Fruit fly (Drosophila melanogaster) whole organism, embryonic: ENCODE data around the gene Trm7-32.

ENCODE experiments used
- Adf1 ChIP-seq: fragments of 200-800 bp; sonication (Bioruptor generic); IDR thresholded peaks from 2 replicates; pipeline ENCODE4 v1.3.6; 2022; ENCODE audit warnings: missing biosample characterization, missing genetic modification characterization
- C15 ChIP-seq: fragments of 200-800 bp; sonication (Bioruptor generic); IDR thresholded peaks from 3 replicates; pipeline ENCODE4 v1.3.6; 2022; ENCODE audit warnings: missing biosample characterization, missing genetic modification characterization
- CG10321 ChIP-seq: fragments of 200-800 bp; sonication (Bioruptor generic); IDR thresholded peaks from 2 replicates; pipeline ENCODE4 v1.3.6; 2022; ENCODE audit warnings: missing biosample characterization, missing genetic modification characterization
- CG10366 ChIP-seq: fragments of 200-800 bp; sonication (Bioruptor generic); IDR thresholded peaks from 2 replicates; pipeline ENCODE4 v1.3.6; 2022; ENCODE audit warnings: missing biosample characterization, missing genetic modification characterization
- CG11093 ChIP-seq: fragments of 200-800 bp; sonication (Bioruptor generic); IDR thresholded peaks from 3 replicates; pipeline ENCODE4 v1.3.6; 2022; ENCODE audit warnings: missing biosample characterization, missing genetic modification characterization
- CG11456 ChIP-seq: fragments of 200-800 bp; sonication (Bioruptor generic); IDR thresholded peaks from 3 replicates; pipeline ENCODE4 v1.3.6; 2022; ENCODE audit warnings: missing biosample characterization, missing genetic modification characterization
- CG12391 ChIP-seq: fragments of 200-800 bp; sonication (Bioruptor generic); optimal IDR thresholded peaks from 3 replicates; lab custom pipeline; 2018; ENCODE audit warnings: missing biosample characterization, mild to moderate bottlenecking, missing genetic modification characterization, moderate library complexity
- CG13287 ChIP-seq: fragments of 200-800 bp; sonication (Bioruptor generic); IDR thresholded peaks from 2 replicates; pipeline ENCODE4 v1.3.6; 2022; ENCODE audit warnings: missing biosample characterization, missing genetic modification characterization; ENCODE audit not compliant: partially characterized antibody
- CG13424 ChIP-seq: fragments of 200-800 bp; sonication (Bioruptor generic); optimal IDR thresholded peaks from 2 replicates; lab custom pipeline; 2019; ENCODE audit warnings: missing biosample characterization, mild to moderate bottlenecking, missing genetic modification characterization, moderate library complexity
- CG15696 ChIP-seq: fragments of 200-800 bp; sonication (Bioruptor generic); optimal IDR thresholded peaks from 2 replicates; lab custom pipeline; 2019; ENCODE audit warnings: missing biosample characterization, mild to moderate bottlenecking, missing genetic modification characterization, moderate library complexity
- CG17186 ChIP-seq: fragments of 200-800 bp; sonication (Bioruptor generic); optimal IDR thresholded peaks from 3 replicates; lab custom pipeline; 2017; ENCODE audit warnings: missing biosample characterization, missing genetic modification reagents, missing genetic modification characterization
- CG3065 ChIP-seq: fragments of 200-800 bp; sonication (Bioruptor generic); optimal IDR thresholded peaks from 2 replicates; lab custom pipeline; 2016; ENCODE audit warnings: missing biosample characterization, missing genetic modification characterization
- CG34376 ChIP-seq: fragments of 200-800 bp; sonication (Bioruptor generic); optimal IDR thresholded peaks from 2 replicates; lab custom pipeline; 2018; ENCODE audit warnings: missing biosample characterization, mild to moderate bottlenecking, missing genetic modification characterization
- CG4404 ChIP-seq: fragments of 200-800 bp; sonication (Bioruptor generic); IDR thresholded peaks from 2 replicates; pipeline ENCODE4 v1.3.6; 2022; ENCODE audit warnings: missing biosample characterization, missing genetic modification characterization
- CG4730 ChIP-seq: fragments of 200-800 bp; sonication (Bioruptor generic); IDR thresholded peaks from 2 replicates; pipeline ENCODE4 v1.3.6; 2022; ENCODE audit warnings: missing biosample characterization, missing genetic modification characterization
- CG6813 ChIP-seq: fragments of 200-800 bp; sonication (Bioruptor generic); optimal IDR thresholded peaks from 2 replicates; lab custom pipeline; 2017; ENCODE audit warnings: missing biosample characterization, missing genetic modification characterization, mild to moderate bottlenecking, moderate library complexity, missing genetic modification reagents
- CG7556 ChIP-seq: fragments of 200-800 bp; sonication (Bioruptor generic); optimal IDR thresholded peaks from 2 replicates; lab custom pipeline; 2017; ENCODE audit warnings: missing biosample characterization, mild to moderate bottlenecking, missing genetic modification characterization
- CG8388 ChIP-seq: fragments of 200-800 bp; sonication (Bioruptor generic); optimal IDR thresholded peaks from 2 replicates; lab custom pipeline; 2019; ENCODE audit warnings: missing biosample characterization, mild to moderate bottlenecking, missing genetic modification characterization, moderate library complexity
- CG8924 ChIP-seq: fragments of 200-800 bp; optimal IDR thresholded peaks from 3 replicates; lab custom pipeline; 2019; ENCODE audit warnings: missing biosample characterization, mild to moderate bottlenecking, missing genetic modification characterization, moderate library complexity
- CkIIα-i1 ChIP-seq: fragments of 200-800 bp; sonication (Bioruptor generic); IDR thresholded peaks from 2 replicates; pipeline ENCODE4 v1.3.6; 2022; ENCODE audit warnings: missing biosample characterization, missing genetic modification characterization
- Dip3 ChIP-seq: fragments of 200-800 bp; sonication (Bioruptor generic); optimal IDR thresholded peaks from 3 replicates; lab custom pipeline; 2016; ENCODE audit warnings: missing biosample characterization, missing genetic modification characterization
- Doc3 ChIP-seq: fragments of 200-800 bp; sonication (Bioruptor generic); IDR thresholded peaks from 3 replicates; pipeline ENCODE4 v1.3.6; 2022; ENCODE audit warnings: missing biosample characterization, missing genetic modification characterization; ENCODE audit not compliant: partially characterized antibody
- Eip74EF ChIP-seq, 2 experiments: fragments of 200-800 bp in 1 of 2; fragments of >200 bp in 1 of 2; sonication (Bioruptor generic) in 1 of 2; optimal IDR thresholded peaks; 2 replicates each; lab custom pipeline; 2017 to 2019; ENCODE audit warnings: missing biosample characterization in 2 of 2, missing genetic modification characterization in 2 of 2, mild to moderate bottlenecking in 1 of 2, moderate library complexity in 1 of 2
- HLH4C ChIP-seq: fragments of 200-800 bp; sonication (Bioruptor generic); IDR thresholded peaks from 3 replicates; pipeline ENCODE4 v1.3.6; 2022; ENCODE audit warnings: missing biosample characterization, missing genetic modification characterization; ENCODE audit not compliant: partially characterized antibody
- HmgD ChIP-seq: fragments of 200-800 bp; sonication (Bioruptor generic); optimal IDR thresholded peaks from 3 replicates; lab custom pipeline; 2016; ENCODE audit warnings: missing biosample characterization, missing genetic modification characterization
- Sry-β ChIP-seq: fragments of 200-800 bp; sonication (Bioruptor generic); optimal IDR thresholded peaks from 2 replicates; lab custom pipeline; 2018; ENCODE audit warnings: missing biosample characterization, mild to moderate bottlenecking, missing genetic modification characterization, moderate library complexity
- abd-A ChIP-seq: fragments of 200-800 bp; sonication (Bioruptor generic); optimal IDR thresholded peaks from 3 replicates; lab custom pipeline; 2019; ENCODE audit warnings: missing biosample characterization, mild to moderate bottlenecking, missing genetic modification characterization, moderate library complexity
- bab2 ChIP-seq: fragments of 200-800 bp; sonication (Bioruptor generic); optimal IDR thresholded peaks from 2 replicates; lab custom pipeline; 2016; ENCODE audit warnings: missing biosample characterization, missing genetic modification characterization
- corto ChIP-seq: fragments of 200-800 bp; sonication (Bioruptor generic); optimal IDR thresholded peaks from 2 replicates; lab custom pipeline; 2016; ENCODE audit warnings: missing biosample characterization, mild to moderate bottlenecking, missing genetic modification characterization, moderate library complexity
- crol ChIP-seq: fragments of 200-800 bp; sonication (Bioruptor generic); IDR thresholded peaks from 2 replicates; pipeline ENCODE4 v1.3.6; 2022; ENCODE audit warnings: missing biosample characterization, missing genetic modification characterization
- dati ChIP-seq: fragments of 200-800 bp; sonication (Bioruptor generic); IDR thresholded peaks from 2 replicates; pipeline ENCODE4 v1.3.6; 2022; ENCODE audit warnings: missing biosample characterization, missing genetic modification characterization
- emc ChIP-seq: fragments of 200-800 bp; sonication (Bioruptor generic); optimal IDR thresholded peaks from 2 replicates; lab custom pipeline; 2016; ENCODE audit warnings: missing biosample characterization, missing genetic modification characterization
- ham ChIP-seq: fragments of 200-800 bp; sonication (Bioruptor generic); IDR thresholded peaks from 2 replicates; pipeline ENCODE4 v1.3.6; 2022; ENCODE audit warnings: missing biosample characterization, missing genetic modification characterization
- hb ChIP-seq: fragments of 200-800 bp; sonication (Bioruptor generic); IDR thresholded peaks from 3 replicates; pipeline ENCODE4 v1.3.6; 2022; ENCODE audit warnings: missing biosample characterization, missing genetic modification characterization; ENCODE audit not compliant: partially characterized antibody
- insv ChIP-seq, 2 experiments: fragments of 200-800 bp; sonication (Bioruptor generic); optimal IDR thresholded peaks; 3 replicates each; lab custom pipeline; 2016 to 2018; ENCODE audit warnings: missing biosample characterization in 2 of 2, missing genetic modification characterization in 2 of 2
- inv ChIP-seq: fragments of 200-800 bp; sonication (Bioruptor generic); IDR thresholded peaks from 2 replicates; pipeline ENCODE4 v1.3.6; 2022; ENCODE audit warnings: missing biosample characterization, missing genetic modification characterization; ENCODE audit not compliant: partially characterized antibody
- lbe ChIP-seq: fragments of 200-800 bp; sonication (Bioruptor generic); optimal IDR thresholded peaks from 2 replicates; lab custom pipeline; 2016; ENCODE audit warnings: missing biosample characterization, mild to moderate bottlenecking, missing genetic modification characterization
- odd ChIP-seq: fragments of 200-800 bp; sonication (Bioruptor generic); optimal IDR thresholded peaks from 2 replicates; lab custom pipeline; 2017; ENCODE audit warnings: missing biosample characterization, mild to moderate bottlenecking, missing genetic modification characterization
- onecut ChIP-seq: fragments of 200-800 bp; sonication (Bioruptor generic); IDR thresholded peaks from 2 replicates; pipeline ENCODE4 v1.3.6; 2022; ENCODE audit warnings: missing biosample characterization, missing genetic modification characterization
- org-1 ChIP-seq: fragments of 200-800 bp; sonication (Bioruptor generic); optimal IDR thresholded peaks from 2 replicates; lab custom pipeline; 2017; ENCODE audit warnings: missing biosample characterization, missing genetic modification characterization
- pan ChIP-seq, 4 experiments: fragments of >200 bp in 3 of 4; fragments of 200-800 bp in 1 of 4; sonication (Bioruptor generic) in 1 of 4; optimal IDR thresholded peaks in 3 of 4; IDR thresholded peaks in 1 of 4; 2 replicates each; pipeline versions ENCODE4 v1.3.6 to Lab custom; 2017 to 2022; ENCODE audit warnings: missing biosample characterization in 2 of 4, missing genetic modification characterization in 2 of 4, mixed read lengths in 1 of 4
- ro ChIP-seq: fragments of 200-800 bp; sonication (Bioruptor generic); IDR thresholded peaks from 2 replicates; pipeline ENCODE4 v1.3.6; 2022; ENCODE audit warnings: missing biosample characterization, missing genetic modification characterization
- scrt ChIP-seq: fragments of 200-800 bp; sonication (Bioruptor generic); optimal IDR thresholded peaks from 2 replicates; lab custom pipeline; 2018; ENCODE audit warnings: missing biosample characterization, mild to moderate bottlenecking, missing genetic modification characterization, moderate library complexity
- sr ChIP-seq: fragments of 200-800 bp; sonication (Bioruptor generic); IDR thresholded peaks from 3 replicates; pipeline ENCODE4 v1.3.6; 2022; ENCODE audit warnings: missing biosample characterization, missing genetic modification characterization
- unc-4 ChIP-seq: fragments of 200-800 bp; sonication (Bioruptor generic); IDR thresholded peaks from 2 replicates; pipeline ENCODE4 v1.3.6; 2022; ENCODE audit warnings: missing biosample characterization, missing genetic modification characterization; ENCODE audit not compliant: partially characterized antibody
- zfh1 ChIP-seq: fragments of 200-800 bp; sonication (Bioruptor generic); IDR thresholded peaks from 3 replicates; pipeline ENCODE4 v1.3.6; 2022; ENCODE audit warnings: missing biosample characterization, missing genetic modification characterization

The Trm7-32 gene

DNA sequence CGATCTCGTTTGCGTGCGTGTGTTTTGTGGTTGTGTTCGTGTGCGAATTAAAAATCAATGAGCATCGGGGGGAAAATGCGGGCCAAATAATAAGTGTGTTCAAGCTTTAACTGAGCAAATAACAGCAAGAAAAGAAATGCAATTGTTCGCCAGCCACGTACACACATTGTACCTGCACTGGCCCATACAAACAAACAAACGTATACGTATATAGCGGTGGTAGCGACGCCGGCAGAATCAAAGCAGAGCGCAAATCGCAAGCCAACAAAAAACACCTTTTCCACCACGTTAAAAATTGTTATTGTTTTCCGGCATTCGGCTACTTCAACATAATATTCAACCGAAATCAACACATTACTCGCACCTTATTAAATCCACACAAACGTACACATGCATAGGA, 14.0 kb downstream of the Trm7-32 start (continued):
- TF ChIP-seq hb (no peak), Adf1 (GFP tag; lab: Robert Waterston, UW) (peak; percentile 67), CG15696 (tag; lab: Kevin White, UChicago) (no peak), Doc3 (GFP tag; lab: Robert Waterston, UW) (no peak), dati (no peak), HLH4C (GFP tag; lab: Robert Waterston, UW) (0 out of 3 replicates have a peak, but pooled peaks have one; percentile 3)

DNA sequence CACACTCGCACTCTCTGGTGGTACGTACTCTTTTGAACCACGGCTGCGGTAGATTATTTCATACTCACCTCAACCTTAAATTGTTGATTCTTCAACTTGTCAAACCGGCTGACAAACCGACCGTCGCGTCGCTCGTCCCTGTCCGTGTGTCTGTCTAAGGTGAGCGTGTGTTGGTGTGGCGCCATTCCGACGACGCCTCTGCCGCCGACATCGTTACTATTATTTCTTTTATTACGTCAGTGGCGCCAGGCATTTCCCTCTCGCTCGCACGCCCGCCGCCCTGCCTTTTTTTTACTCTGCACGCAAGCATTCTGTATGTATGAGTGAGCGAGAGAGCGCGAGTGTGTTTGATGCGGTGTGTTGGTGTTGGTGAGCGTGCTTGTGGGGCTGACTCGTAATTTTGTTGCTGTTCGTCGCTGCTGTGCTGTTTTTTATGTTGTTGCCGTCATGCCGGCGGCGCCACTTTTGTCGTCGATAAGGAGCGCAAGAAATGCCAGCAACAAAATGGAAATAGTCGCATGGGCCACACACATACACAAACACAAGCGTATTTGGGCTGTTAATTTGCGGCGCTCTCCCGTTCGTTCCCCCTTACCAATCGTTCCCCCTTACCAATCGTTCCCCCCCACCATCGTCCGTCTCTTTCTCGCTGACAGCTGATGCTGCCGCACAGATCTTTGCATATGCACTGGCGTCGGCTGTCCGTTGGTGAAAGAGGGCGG, 15.9 kb downstream of the Trm7-32 start:
- TF ChIP-seq ro (no peak), CG3065 (GFP tag; lab: Kevin White, UChicago) (no peak), unc-4 (GFP tag; lab: Robert Waterston, UW) (peak; percentile 29), CG34376 (GFP tag; lab: Kevin White, UChicago) (peak; percentile 69), CG8924 (peak; percentile 71), Dip3 (peak; percentile 18), emc (GFP tag; lab: Kevin White, UChicago) (no peak), zfh1 (GFP tag; lab: Robert Waterston, UW) (0 out of 3 replicates have a peak, but pooled peaks have one; percentile 52), crol (GFP tag; lab: Robert Waterston, UW) (peak; percentile 99), sr (0 out of 3 replicates have a peak, but pooled peaks have one; percentile 54), HmgD (no peak), CG6813 (GFP tag; lab: Kevin White, UChicago) (no peak), CG13424 (tag; lab: Kevin White, UChicago) (no peak), CG11456 (GFP tag; lab: Robert Waterston, UW) (no peak), bab2 (no peak), CkIIα-i1 (no peak), Eip74EF (GFP tag; optimal IDR thresholded peaks at IDR 0.05; lab: Kevin White, UChicago) (peak in 1 of 2 experiments; percentile 46), CG11093 (GFP tag; lab: Robert Waterston, UW) (no peak), CG10366 (GFP tag; lab: Robert Waterston, UW) (no peak), scrt (GFP tag; lab: Kevin White, UChicago) (peak; percentile 77), lbe (GFP tag; lab: Kevin White, UChicago) (peak; percentile 30), pan (optimal IDR thresholded peaks at IDR 0.05; lab: Kevin White, UChicago) (no peak), pan (GFP tag; optimal IDR thresholded peaks at IDR 0.05 in 1 of 2, IDR thresholded peaks at IDR 0.05 in 1 of 2) (peak in 1 of 2 experiments; percentile 6), org-1 (GFP tag; lab: Kevin White, UChicago) (peak; percentile 25), CG10321 (peak; percentile 58; the same call in 1 of the 2 replicates), onecut (peak; percentile 21; the same call in 1 of the 2 replicates), C15 (GFP tag; lab: Robert Waterston, UW) (no peak), inv (GFP tag; lab: Robert Waterston, UW) (no peak), abd-A (tag; lab: Kevin White, UChicago) (peak; percentile 100), CG7556 (GFP tag; lab: Kevin White, UChicago) (no peak), corto (GFP tag; lab: Kevin White, UChicago) (no peak), CG12391 (tag; lab: Kevin White, UChicago) (no peak), CG8388 (GFP tag; lab: Kevin White, UChicago) (peak; percentile 5), odd (GFP tag; lab: Kevin White, UChicago) (peak; percentile 34), insv (GFP tag; optimal IDR thresholded peaks at IDR 0.05; lab: Kevin White, UChicago) (no peak), Sry-β (no peak), CG4404 (GFP tag; lab: Robert Waterston, UW) (no peak), dati (no peak), ham (GFP tag; lab: Robert Waterston, UW) (no peak), CG4730 (GFP tag; lab: Robert Waterston, UW) (no peak), CG17186 (no peak), CG13287 (GFP tag; lab: Robert Waterston, UW) (peak; percentile 55)
